Fruit fly (Drosophila melanogaster): ENCODE data around the gene CG9920.

DNA sequence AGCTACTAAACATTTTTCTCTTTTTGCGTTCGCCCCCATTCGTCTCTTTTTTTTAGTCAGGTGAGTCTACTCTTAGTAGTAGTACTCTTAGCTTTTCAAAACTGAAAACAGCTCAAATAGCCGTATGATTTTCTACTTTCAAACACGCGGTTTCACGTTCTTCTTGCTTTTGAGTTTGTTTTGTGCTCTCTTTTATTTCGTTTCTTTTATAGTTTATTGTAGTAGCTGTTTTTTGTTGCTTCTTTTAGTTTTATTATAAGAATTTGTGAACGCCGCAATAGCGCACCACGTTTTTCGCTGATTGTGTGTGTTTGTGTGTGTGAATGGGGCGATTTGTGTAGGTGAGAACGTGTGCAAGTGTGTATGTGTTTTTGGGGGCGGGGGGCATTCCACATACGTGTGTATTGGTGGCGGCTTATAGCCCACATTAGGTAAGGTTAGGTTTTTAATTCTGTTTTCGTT is 46.5 kb downstream of the CG9920 start:
- TF ChIP-seq CG8478 (optimal IDR thresholded peaks at IDR 0.05) (no peak), CTCF (optimal IDR thresholded peaks at IDR 0.05) (no peak)
